Fruit fly (Drosophila melanogaster) whole organism, embryonic: ENCODE results near the gene CG16790.
A peak's percentile ranks its signal among the peaks of the same experiment; 100 is the strongest.

Experiments
- CG10209 ChIP-seq: fragments of 200-800 bp; sonication (Bioruptor generic); optimal IDR thresholded peaks from 3 replicates; lab custom pipeline; 2017; ENCODE audit warnings: missing biosample characterization, mild to moderate bottlenecking, missing genetic modification characterization, missing genetic modification reagents
- CG1024 ChIP-seq: fragments of 200-800 bp; sonication (Bioruptor generic); IDR thresholded peaks from 2 replicates; pipeline ENCODE4 v1.3.6; 2022; ENCODE audit warnings: missing biosample characterization, missing genetic modification characterization
- CG10267 ChIP-seq: fragments of 200-800 bp; sonication (Bioruptor generic); optimal IDR thresholded peaks from 2 replicates; lab custom pipeline; 2018; ENCODE audit warnings: missing biosample characterization, mild to moderate bottlenecking, missing genetic modification characterization, moderate library complexity
- CG10321 ChIP-seq: fragments of 200-800 bp; sonication (Bioruptor generic); IDR thresholded peaks from 2 replicates; pipeline ENCODE4 v1.3.6; 2022; ENCODE audit warnings: missing biosample characterization, missing genetic modification characterization
- CG10979 ChIP-seq: fragments of 200-800 bp; sonication (Bioruptor generic); optimal IDR thresholded peaks from 2 replicates; lab custom pipeline; 2018; ENCODE audit warnings: missing biosample characterization, mild to moderate bottlenecking, missing genetic modification characterization, moderate library complexity
- CG11696 ChIP-seq: fragments of 200-800 bp; sonication (Bioruptor generic); IDR thresholded peaks from 2 replicates; pipeline ENCODE4 v1.3.6; 2022; ENCODE audit warnings: missing biosample characterization, missing genetic modification characterization
- CG17328 ChIP-seq: fragments of 200-800 bp; sonication (Bioruptor generic); IDR thresholded peaks from 2 replicates; pipeline ENCODE4 v1.3.6; 2022; ENCODE audit warnings: missing biosample characterization, missing genetic modification characterization
- CG17612 ChIP-seq: fragments of 200-800 bp; sonication (Bioruptor generic); IDR thresholded peaks from 2 replicates; pipeline ENCODE4 v1.3.6; 2022; ENCODE audit warnings: missing biosample characterization, missing genetic modification characterization
- CG17829 ChIP-seq: fragments of 200-800 bp; optimal IDR thresholded peaks from 2 replicates; lab custom pipeline; 2019; ENCODE audit warnings: missing biosample characterization, mild to moderate bottlenecking, missing genetic modification characterization, moderate library complexity
- CG18011 ChIP-seq: fragments of 200-800 bp; sonication (Bioruptor generic); optimal IDR thresholded peaks from 2 replicates; lab custom pipeline; 2017; ENCODE audit warnings: missing biosample characterization, missing genetic modification characterization, mild to moderate bottlenecking, moderate library complexity, missing genotype
- CG1832 ChIP-seq: fragments of 200-800 bp; sonication (Bioruptor generic); optimal IDR thresholded peaks from 2 replicates; lab custom pipeline; 2017; ENCODE audit warnings: missing biosample characterization, mild to moderate bottlenecking, missing genetic modification characterization, inconsistent platforms
- CG2129 ChIP-seq: fragments of 200-800 bp; sonication (Bioruptor generic); IDR thresholded peaks from 2 replicates; pipeline ENCODE4 v1.3.6; 2022; ENCODE audit warnings: missing biosample characterization, missing genetic modification characterization; ENCODE audit not compliant: partially characterized antibody
- CG30431 ChIP-seq: fragments of 200-800 bp; sonication (Bioruptor generic); optimal IDR thresholded peaks from 2 replicates; lab custom pipeline; 2017; ENCODE audit warnings: missing biosample characterization, missing genetic modification characterization
- CG6813 ChIP-seq: fragments of 200-800 bp; sonication (Bioruptor generic); optimal IDR thresholded peaks from 2 replicates; lab custom pipeline; 2017; ENCODE audit warnings: missing biosample characterization, missing genetic modification characterization, mild to moderate bottlenecking, moderate library complexity, missing genetic modification reagents
- CG7271 ChIP-seq: fragments of 200-800 bp; sonication (Bioruptor generic); optimal IDR thresholded peaks from 2 replicates; lab custom pipeline; 2018; ENCODE audit warnings: missing biosample characterization, mild to moderate bottlenecking, missing genetic modification characterization, moderate library complexity
- CG8478 ChIP-seq: fragments of >200 bp; optimal IDR thresholded peaks from 2 replicates; lab custom pipeline; 2018
- CG8924 ChIP-seq: fragments of 200-800 bp; optimal IDR thresholded peaks from 3 replicates; lab custom pipeline; 2019; ENCODE audit warnings: missing biosample characterization, mild to moderate bottlenecking, missing genetic modification characterization, moderate library complexity
- CG9609 ChIP-seq: fragments of 200-800 bp; sonication (Bioruptor generic); optimal IDR thresholded peaks from 3 replicates; lab custom pipeline; 2016; ENCODE audit warnings: missing biosample characterization, missing genetic modification characterization
- CG9797 ChIP-seq: fragments of 200-800 bp; sonication (Bioruptor generic); optimal IDR thresholded peaks from 3 replicates; lab custom pipeline; 2018; ENCODE audit warnings: missing biosample characterization, mild to moderate bottlenecking, missing genetic modification characterization
- CG9876 ChIP-seq: fragments of 200-800 bp; sonication (Bioruptor generic); optimal IDR thresholded peaks from 2 replicates; lab custom pipeline; 2016; ENCODE audit warnings: missing biosample characterization, missing genetic modification characterization
- Chrac-16 ChIP-seq: fragments of 200-800 bp; sonication (Bioruptor generic); optimal IDR thresholded peaks from 3 replicates; lab custom pipeline; 2016; ENCODE audit warnings: missing biosample characterization, missing genetic modification characterization
- Dll ChIP-seq: fragments of 200-800 bp; sonication (Bioruptor generic); IDR thresholded peaks from 4 replicates; pipeline ENCODE4 v1.3.6; 2022; ENCODE audit warnings: missing biosample characterization, missing genetic modification characterization; ENCODE audit not compliant: partially characterized antibody
- Doc3 ChIP-seq: fragments of 200-800 bp; sonication (Bioruptor generic); IDR thresholded peaks from 3 replicates; pipeline ENCODE4 v1.3.6; 2022; ENCODE audit warnings: missing biosample characterization, missing genetic modification characterization; ENCODE audit not compliant: partially characterized antibody
- Dref ChIP-seq: fragments of 200-800 bp; sonication (Bioruptor generic); IDR thresholded peaks from 2 replicates; pipeline ENCODE4 v1.3.6; 2022; ENCODE audit warnings: missing biosample characterization, missing genetic modification characterization
- ERR ChIP-seq: fragments of 200-800 bp; sonication (Bioruptor generic); optimal IDR thresholded peaks from 2 replicates; lab custom pipeline; 2016; ENCODE audit warnings: missing biosample characterization, missing genetic modification characterization
- Eip74EF ChIP-seq, 2 experiments: fragments of 200-800 bp in 1 of 2; fragments of >200 bp in 1 of 2; sonication (Bioruptor generic) in 1 of 2; optimal IDR thresholded peaks; 2 replicates each; lab custom pipeline; 2017 to 2019; ENCODE audit warnings: missing biosample characterization in 2 of 2, missing genetic modification characterization in 2 of 2, mild to moderate bottlenecking in 1 of 2, moderate library complexity in 1 of 2
- Fer1 ChIP-seq: fragments of 200-800 bp; sonication (Bioruptor generic); optimal IDR thresholded peaks from 2 replicates; lab custom pipeline; 2017; ENCODE audit warnings: missing biosample characterization, mild to moderate bottlenecking, missing genetic modification characterization
- Fer2 ChIP-seq: fragments of 200-800 bp; sonication (Bioruptor generic); optimal IDR thresholded peaks from 2 replicates; lab custom pipeline; 2018; ENCODE audit warnings: missing biosample characterization, mild to moderate bottlenecking, missing genetic modification characterization, moderate library complexity
- H2.0 ChIP-seq: fragments of 200-800 bp; sonication (Bioruptor generic); IDR thresholded peaks from 2 replicates; pipeline ENCODE4 v1.3.6; 2022; ENCODE audit warnings: missing biosample characterization, missing genetic modification characterization
- Hmr ChIP-seq: fragments of 200-800 bp; sonication (Bioruptor generic); optimal IDR thresholded peaks from 3 replicates; lab custom pipeline; 2017; ENCODE audit warnings: mild to moderate bottlenecking, missing biosample characterization, missing genetic modification reagents, missing genetic modification characterization
- Hsf ChIP-seq: fragments of 200-800 bp; sonication (Bioruptor generic); optimal IDR thresholded peaks from 3 replicates; lab custom pipeline; 2016; ENCODE audit warnings: missing biosample characterization, missing genetic modification characterization
- Jarid2 ChIP-seq: fragments of 200-800 bp; sonication (Bioruptor generic); optimal IDR thresholded peaks from 3 replicates; lab custom pipeline; 2017; ENCODE audit warnings: mild to moderate bottlenecking, missing biosample characterization, missing genetic modification reagents, missing genetic modification characterization
- MTF-1 ChIP-seq: fragments of 200-800 bp; sonication (Bioruptor generic); optimal IDR thresholded peaks from 2 replicates; lab custom pipeline; 2018; ENCODE audit warnings: missing biosample characterization, mild to moderate bottlenecking, missing genetic modification characterization, borderline replicate concordance
- Nf-YB ChIP-seq: fragments of 200-800 bp; sonication (Bioruptor generic); optimal IDR thresholded peaks from 3 replicates; lab custom pipeline; 2019; ENCODE audit warnings: missing biosample characterization, mild to moderate bottlenecking, missing genetic modification characterization, moderate library complexity
- PHDP ChIP-seq: fragments of 200-800 bp; sonication (Bioruptor generic); optimal IDR thresholded peaks from 3 replicates; lab custom pipeline; 2018; ENCODE audit warnings: missing biosample characterization, mild to moderate bottlenecking, missing genetic modification characterization, moderate library complexity
- Ptx1 ChIP-seq: fragments of 200-800 bp; sonication (Bioruptor generic); IDR thresholded peaks from 2 replicates; pipeline ENCODE4 v1.3.6; 2022; ENCODE audit warnings: missing biosample characterization, missing genetic modification characterization
- aop ChIP-seq: fragments of 200-800 bp; sonication (Bioruptor generic); IDR thresholded peaks from 2 replicates; pipeline ENCODE4 v1.3.6; 2022; ENCODE audit warnings: missing biosample characterization, missing genetic modification characterization
- ato ChIP-seq: fragments of 200-800 bp; sonication (Bioruptor generic); IDR thresholded peaks from 2 replicates; pipeline ENCODE4 v1.3.6; 2022; ENCODE audit warnings: missing biosample characterization, missing genetic modification characterization; ENCODE audit not compliant: partially characterized antibody
- bsh ChIP-seq, 2 experiments: fragments of 200-800 bp; sonication (Bioruptor generic); optimal IDR thresholded peaks; 2 replicates each; lab custom pipeline; 2017 to 2018; ENCODE audit warnings: mild to moderate bottlenecking in 2 of 2, missing biosample characterization in 2 of 2, missing genetic modification characterization in 2 of 2, moderate library complexity in 1 of 2
- cwo ChIP-seq: fragments of 200-800 bp; sonication (Bioruptor generic); optimal IDR thresholded peaks from 3 replicates; lab custom pipeline; 2017; ENCODE audit warnings: missing biosample characterization, missing genetic modification characterization, mild to moderate bottlenecking, moderate library complexity, missing genetic modification reagents
- dm ChIP-seq: fragments of 200-800 bp; sonication (Bioruptor generic); optimal IDR thresholded peaks from 3 replicates; lab custom pipeline; 2016; ENCODE audit warnings: missing biosample characterization, missing genetic modification characterization
- gce ChIP-seq: fragments of 200-800 bp; sonication (Bioruptor generic); IDR thresholded peaks from 3 replicates; pipeline ENCODE4 v1.3.6; 2022; ENCODE audit warnings: missing biosample characterization, missing genetic modification characterization
- hth ChIP-seq: fragments of >200 bp; optimal IDR thresholded peaks from 2 replicates; lab custom pipeline; 2017; ENCODE audit warnings: inconsistent platforms
- jing ChIP-seq: fragments of 200-800 bp; sonication (Bioruptor generic); optimal IDR thresholded peaks from 2 replicates; lab custom pipeline; 2018; ENCODE audit warnings: missing biosample characterization, mild to moderate bottlenecking, missing genetic modification characterization
- klu ChIP-seq: fragments of 200-800 bp; sonication (Bioruptor generic); IDR thresholded peaks from 2 replicates; pipeline ENCODE4 v1.3.6; 2022; ENCODE audit warnings: missing biosample characterization, missing genetic modification characterization
- lmd ChIP-seq: fragments of 200-800 bp; sonication (Bioruptor generic); IDR thresholded peaks from 2 replicates; pipeline ENCODE4 v1.3.6; 2022; ENCODE audit warnings: missing biosample characterization, missing genetic modification characterization
- maf-S ChIP-seq: fragments of 200-800 bp; sonication (Bioruptor generic); optimal IDR thresholded peaks from 2 replicates; lab custom pipeline; 2016; ENCODE audit warnings: missing biosample characterization, missing genetic modification characterization
- slbo ChIP-seq: fragments of 200-800 bp; sonication (Bioruptor generic); IDR thresholded peaks from 2 replicates; pipeline ENCODE4 v1.3.6; 2022; ENCODE audit warnings: missing biosample characterization, missing genetic modification characterization
- slp2 ChIP-seq: fragments of 200-800 bp; sonication (Bioruptor generic); optimal IDR thresholded peaks from 2 replicates; lab custom pipeline; 2016; ENCODE audit warnings: missing biosample characterization, missing genetic modification characterization
- usp ChIP-seq: fragments of >200 bp; optimal IDR thresholded peaks from 2 replicates; lab custom pipeline; 2017; ENCODE audit warnings: missing biosample characterization, missing genetic modification characterization
- z ChIP-seq: fragments of 200-800 bp; sonication (Bioruptor generic); IDR thresholded peaks from 3 replicates; pipeline ENCODE4 v1.3.6; 2022; ENCODE audit warnings: missing biosample characterization, missing genetic modification characterization

Gene CG16790

DNA sequence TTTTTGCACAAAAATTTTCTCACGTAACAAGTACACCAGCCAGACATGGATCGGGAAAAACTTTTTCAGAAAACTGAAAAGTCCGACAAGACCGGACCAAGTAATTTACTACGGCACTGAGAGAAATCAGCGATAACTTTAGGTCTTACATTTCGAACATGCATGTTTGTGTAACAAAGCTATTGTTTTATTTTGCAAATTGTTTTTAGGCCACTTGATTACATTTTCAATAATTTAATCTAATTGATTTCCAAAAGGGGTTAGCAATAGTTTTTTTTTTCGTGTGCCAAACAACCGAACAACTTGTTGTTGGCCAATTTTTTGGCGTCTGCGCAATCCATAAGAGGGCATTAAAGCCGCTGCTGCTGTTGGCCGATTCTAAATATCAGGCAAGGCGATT, 43.1 kb upstream of the CG16790 start (continued):
- TF ChIP-seq PHDP (tag; lab: Kevin White, UChicago) (peak; percentile 71), Eip74EF (GFP tag; optimal IDR thresholded peaks at IDR 0.05; lab: Kevin White, UChicago) (no peak), Nf-YB (GFP tag; lab: Kevin White, UChicago) (peak; percentile 9), Dref (GFP tag; lab: Robert Waterston, UW) (no peak), klu (GFP tag; lab: Robert Waterston, UW) (0 out of 2 replicates have a peak, but pooled peaks have one; percentile 33), cwo (GFP tag; lab: Kevin White, UChicago) (peak; percentile 60), Fer2 (no peak), bsh (GFP tag; optimal IDR thresholded peaks at IDR 0.05; lab: Kevin White, UChicago) (peak; percentile 6 to 57), CG9876 (no peak), Dll (GFP tag; lab: Robert Waterston, UW) (no peak), CG8478 (lab: Kevin White, UChicago) (no peak), CG1832 (GFP tag; lab: Kevin White, UChicago) (no peak), CG1024 (GFP tag; lab: Robert Waterston, UW) (peak; percentile 65), CG10267 (tag; lab: Kevin White, UChicago) (peak; percentile 41), Jarid2 (GFP tag; lab: Kevin White, UChicago) (no peak), z (no peak), usp (no peak), CG8924 (peak; percentile 15), Fer1 (GFP tag; lab: Kevin White, UChicago) (peak; percentile 80), CG10979 (tag; lab: Kevin White, UChicago) (peak; percentile 57), CG18011 (GFP tag; lab: Kevin White, UChicago) (no peak), Ptx1 (GFP tag; lab: Robert Waterston, UW) (peak; percentile 70), slp2 (GFP tag; lab: Kevin White, UChicago) (peak; percentile 12), maf-S (peak; percentile 33), CG10321 (GFP tag; lab: Robert Waterston, UW) (no peak), CG9797 (GFP tag; lab: Kevin White, UChicago) (no peak), Hmr (GFP tag; lab: Kevin White, UChicago) (peak; percentile 58), H2.0 (GFP tag; lab: Robert Waterston, UW) (peak; percentile 31; the same call in 1 of the 2 replicates), jing (GFP tag; lab: Kevin White, UChicago) (no peak), hth (no peak), Chrac-16 (peak; percentile 47), Doc3 (no peak), CG30431 (peak; percentile 33), slbo (peak; percentile 63; the same call in 1 of the 2 replicates), MTF-1 (GFP tag; lab: Kevin White, UChicago) (peak; percentile 7), Hsf (peak; percentile 56), gce (GFP tag; lab: Robert Waterston, UW) (no peak), lmd (GFP tag; lab: Robert Waterston, UW) (peak; percentile 61), CG7271 (tag; lab: Kevin White, UChicago) (no peak), CG17829 (tag; lab: Kevin White, UChicago) (peak; percentile 24), ato (GFP tag; lab: Robert Waterston, UW) (no peak), dm (GFP tag; lab: Kevin White, UChicago) (no peak), CG17328 (GFP tag; lab: Robert Waterston, UW) (peak; percentile 65), ERR (peak; percentile 24), CG10209 (GFP tag; lab: Kevin White, UChicago) (peak; percentile 49), CG17612 (0 out of 2 replicates have a peak, but pooled peaks have one; percentile 8), CG11696 (GFP tag; lab: Robert Waterston, UW) (no peak), CG9609 (GFP tag; lab: Kevin White, UChicago) (peak; percentile 17), CG6813 (GFP tag; lab: Kevin White, UChicago) (peak; percentile 61), CG2129 (no peak), aop (GFP tag; lab: Robert Waterston, UW) (no peak)
